Fruit fly (Drosophila melanogaster) whole organism, embryonic: Measurements from ENCODE around the gene MED14.

Source experiments
- Abd-B ChIP-seq: fragments of 200-800 bp; sonication (Bioruptor generic); optimal IDR thresholded peaks from 2 replicates; lab custom pipeline; 2018; ENCODE audit warnings: missing biosample characterization, mild to moderate bottlenecking, missing genetic modification characterization, moderate library complexity
- Antp ChIP-seq: fragments of 200-800 bp; sonication (Bioruptor generic); optimal IDR thresholded peaks from 3 replicates; lab custom pipeline; 2016; ENCODE audit warnings: missing biosample characterization, missing genetic modification characterization
- BEAF-32 ChIP-seq: fragments of 200-800 bp; sonication (Bioruptor generic); optimal IDR thresholded peaks from 3 replicates; lab custom pipeline; 2017; ENCODE audit warnings: missing biosample characterization, missing genetic modification characterization, mild to moderate bottlenecking, moderate library complexity, missing genetic modification reagents
- CG10147 ChIP-seq: fragments of 200-800 bp; sonication (Bioruptor generic); optimal IDR thresholded peaks from 2 replicates; lab custom pipeline; 2019; ENCODE audit warnings: missing biosample characterization, mild to moderate bottlenecking, missing genetic modification characterization, moderate library complexity
- CG11695 ChIP-seq: fragments of 200-800 bp; sonication (Bioruptor generic); IDR thresholded peaks from 3 replicates; pipeline ENCODE4 v1.3.6; 2022; ENCODE audit warnings: missing biosample characterization, missing genetic modification characterization
- CG11723 ChIP-seq: fragments of 200-800 bp; sonication (Bioruptor generic); optimal IDR thresholded peaks from 2 replicates; lab custom pipeline; 2017; ENCODE audit warnings: missing biosample characterization, mild to moderate bottlenecking, missing genetic modification characterization
- CG12391 ChIP-seq: fragments of 200-800 bp; sonication (Bioruptor generic); optimal IDR thresholded peaks from 3 replicates; lab custom pipeline; 2018; ENCODE audit warnings: missing biosample characterization, mild to moderate bottlenecking, missing genetic modification characterization, moderate library complexity
- CG15011 ChIP-seq: fragments of 200-800 bp; sonication (Bioruptor generic); optimal IDR thresholded peaks from 3 replicates; lab custom pipeline; 2018; ENCODE audit warnings: missing biosample characterization, mild to moderate bottlenecking, missing genetic modification characterization
- CG1603 ChIP-seq: fragments of 200-800 bp; sonication (Bioruptor generic); optimal IDR thresholded peaks from 2 replicates; lab custom pipeline; 2019; ENCODE audit warnings: missing biosample characterization, mild to moderate bottlenecking, missing genetic modification characterization, moderate library complexity
- CG16813 ChIP-seq: fragments of 200-800 bp; sonication (Bioruptor generic); IDR thresholded peaks from 3 replicates; pipeline ENCODE4 v1.3.6; 2022; ENCODE audit warnings: missing biosample characterization, missing genetic modification characterization; ENCODE audit not compliant: partially characterized antibody
- CG17568 ChIP-seq: fragments of 200-800 bp; sonication (Bioruptor generic); optimal IDR thresholded peaks from 2 replicates; lab custom pipeline; 2018; ENCODE audit warnings: missing biosample characterization, mild to moderate bottlenecking, missing genetic modification characterization, moderate library complexity
- CG18764 ChIP-seq: fragments of 200-800 bp; sonication (Bioruptor generic); optimal IDR thresholded peaks from 3 replicates; lab custom pipeline; 2016; ENCODE audit warnings: missing biosample characterization, missing genetic modification characterization
- CG31224 ChIP-seq: fragments of 200-800 bp; sonication (Bioruptor generic); IDR thresholded peaks from 2 replicates; pipeline ENCODE4 v1.3.6; 2022; ENCODE audit warnings: missing biosample characterization, missing genetic modification characterization
- CG34422 ChIP-seq: fragments of 200-800 bp; sonication (Bioruptor generic); IDR thresholded peaks from 3 replicates; pipeline ENCODE4 v1.3.6; 2022; ENCODE audit warnings: missing biosample characterization, missing genetic modification characterization
- CG3838 ChIP-seq: fragments of 200-800 bp; sonication (Bioruptor generic); optimal IDR thresholded peaks from 3 replicates; lab custom pipeline; 2016; ENCODE audit warnings: missing biosample characterization, missing genetic modification characterization
- CG3995 ChIP-seq: fragments of 200-800 bp; sonication (Bioruptor generic); optimal IDR thresholded peaks from 3 replicates; lab custom pipeline; 2016; ENCODE audit warnings: missing biosample characterization, missing genetic modification characterization
- CG6272 ChIP-seq: fragments of 200-800 bp; sonication (Bioruptor generic); IDR thresholded peaks from 2 replicates; pipeline ENCODE4 v1.3.6; 2022; ENCODE audit warnings: missing biosample characterization, missing genetic modification characterization
- CG7786 ChIP-seq: fragments of 200-800 bp; sonication (Bioruptor generic); optimal IDR thresholded peaks from 2 replicates; lab custom pipeline; 2016; ENCODE audit warnings: missing biosample characterization, missing genetic modification characterization
- CG9609 ChIP-seq: fragments of 200-800 bp; sonication (Bioruptor generic); optimal IDR thresholded peaks from 3 replicates; lab custom pipeline; 2016; ENCODE audit warnings: missing biosample characterization, missing genetic modification characterization
- CG9932 ChIP-seq: fragments of 200-800 bp; sonication (Bioruptor generic); IDR thresholded peaks from 2 replicates; pipeline ENCODE4 v1.3.6; 2022; ENCODE audit warnings: missing biosample characterization, missing genetic modification characterization
- Dbx ChIP-seq: fragments of 200-800 bp; sonication (Bioruptor generic); IDR thresholded peaks from 3 replicates; pipeline ENCODE4 v1.3.6; 2022; ENCODE audit warnings: missing biosample characterization, missing genetic modification characterization
- H2.0 ChIP-seq: fragments of 200-800 bp; sonication (Bioruptor generic); IDR thresholded peaks from 2 replicates; pipeline ENCODE4 v1.3.6; 2022; ENCODE audit warnings: missing biosample characterization, missing genetic modification characterization
- Hey ChIP-seq: fragments of 200-800 bp; sonication (Bioruptor generic); optimal IDR thresholded peaks from 3 replicates; lab custom pipeline; 2018; ENCODE audit warnings: missing biosample characterization, mild to moderate bottlenecking, missing genetic modification characterization
- Hr39 ChIP-seq: fragments of >200 bp; optimal IDR thresholded peaks from 2 replicates; lab custom pipeline; 2017
- Lhr ChIP-seq: fragments of 200-800 bp; sonication (Bioruptor generic); optimal IDR thresholded peaks from 3 replicates; lab custom pipeline; 2017; ENCODE audit warnings: mild to moderate bottlenecking, missing biosample characterization, missing genetic modification reagents, missing genetic modification characterization
- Ptx1 ChIP-seq: fragments of 200-800 bp; sonication (Bioruptor generic); IDR thresholded peaks from 2 replicates; pipeline ENCODE4 v1.3.6; 2022; ENCODE audit warnings: missing biosample characterization, missing genetic modification characterization
- Rx ChIP-seq: fragments of 200-800 bp; sonication (Bioruptor generic); IDR thresholded peaks from 2 replicates; pipeline ENCODE4 v1.3.6; 2022; ENCODE audit warnings: missing biosample characterization, missing genetic modification characterization
- Six4 ChIP-seq: fragments of 200-800 bp; sonication (Bioruptor generic); optimal IDR thresholded peaks from 2 replicates; lab custom pipeline; 2016; ENCODE audit warnings: missing biosample characterization, missing genetic modification characterization
- Sry-β ChIP-seq: fragments of 200-800 bp; sonication (Bioruptor generic); optimal IDR thresholded peaks from 2 replicates; lab custom pipeline; 2018; ENCODE audit warnings: missing biosample characterization, mild to moderate bottlenecking, missing genetic modification characterization, moderate library complexity
- Ssrp ChIP-seq: fragments of 200-800 bp; sonication (Bioruptor generic); optimal IDR thresholded peaks from 2 replicates; lab custom pipeline; 2018; ENCODE audit warnings: missing biosample characterization, mild to moderate bottlenecking, missing genetic modification characterization, moderate library complexity
- ab ChIP-seq: fragments of 200-800 bp; sonication (Bioruptor generic); optimal IDR thresholded peaks from 2 replicates; lab custom pipeline; 2016; ENCODE audit warnings: missing biosample characterization, missing genetic modification characterization
- bbx ChIP-seq: fragments of 200-800 bp; sonication (Bioruptor generic); IDR thresholded peaks from 2 replicates; pipeline ENCODE4 v1.3.6; 2022; ENCODE audit warnings: missing biosample characterization, missing genetic modification characterization; ENCODE audit not compliant: partially characterized antibody
- chif ChIP-seq, 2 experiments: fragments of 200-800 bp; sonication (Bioruptor generic); optimal IDR thresholded peaks; 3 replicates each; lab custom pipeline; 2016; ENCODE audit warnings: missing biosample characterization in 2 of 2, missing genetic modification characterization in 2 of 2
- dmrt11E ChIP-seq: fragments of 200-800 bp; sonication (Bioruptor generic); optimal IDR thresholded peaks from 3 replicates; lab custom pipeline; 2018; ENCODE audit warnings: missing biosample characterization, mild to moderate bottlenecking, missing genetic modification characterization, moderate library complexity
- dysf ChIP-seq: fragments of 200-800 bp; sonication (Bioruptor generic); IDR thresholded peaks from 3 replicates; pipeline ENCODE4 v1.3.6; 2022; ENCODE audit warnings: missing biosample characterization, missing genetic modification characterization
- exex ChIP-seq: fragments of 200-800 bp; sonication (Bioruptor generic); optimal IDR thresholded peaks from 4 replicates; lab custom pipeline; 2018; ENCODE audit warnings: missing biosample characterization, mild to moderate bottlenecking, missing genetic modification characterization, moderate library complexity
- fd102C ChIP-seq: fragments of 200-800 bp; sonication (Bioruptor generic); optimal IDR thresholded peaks from 2 replicates; lab custom pipeline; 2018; ENCODE audit warnings: missing biosample characterization, mild to moderate bottlenecking, missing genetic modification characterization, moderate library complexity
- grau ChIP-seq: fragments of 200-800 bp; optimal IDR thresholded peaks from 3 replicates; lab custom pipeline; 2019; ENCODE audit warnings: missing biosample characterization, mild to moderate bottlenecking, missing genetic modification characterization, moderate library complexity
- inv ChIP-seq: fragments of 200-800 bp; sonication (Bioruptor generic); IDR thresholded peaks from 2 replicates; pipeline ENCODE4 v1.3.6; 2022; ENCODE audit warnings: missing biosample characterization, missing genetic modification characterization; ENCODE audit not compliant: partially characterized antibody
- ken ChIP-seq: fragments of 200-800 bp; sonication (Bioruptor generic); IDR thresholded peaks from 3 replicates; pipeline ENCODE4 v1.3.6; 2022; ENCODE audit warnings: missing biosample characterization, missing genetic modification characterization
- nau ChIP-seq: fragments of 200-800 bp; sonication (Bioruptor generic); optimal IDR thresholded peaks from 3 replicates; lab custom pipeline; 2017; ENCODE audit warnings: missing biosample characterization, mild to moderate bottlenecking, missing genetic modification characterization, missing genetic modification reagents
- rib ChIP-seq: fragments of 200-800 bp; sonication (Bioruptor generic); IDR thresholded peaks from 2 replicates; pipeline ENCODE4 v1.3.6; 2022; ENCODE audit warnings: missing biosample characterization, missing genetic modification characterization
- sisA ChIP-seq: fragments of 200-800 bp; sonication (Bioruptor generic); IDR thresholded peaks from 2 replicates; pipeline ENCODE4 v1.3.6; 2022; ENCODE audit warnings: missing biosample characterization, missing genetic modification characterization
- stc ChIP-seq: fragments of 200-800 bp; sonication (Bioruptor generic); IDR thresholded peaks from 2 replicates; pipeline ENCODE4 v1.3.6; 2022; ENCODE audit warnings: missing biosample characterization, missing genetic modification characterization
- tap ChIP-seq: fragments of 200-800 bp; optimal IDR thresholded peaks from 3 replicates; lab custom pipeline; 2019; ENCODE audit warnings: missing biosample characterization, mild to moderate bottlenecking, missing genetic modification characterization, moderate library complexity
- trh ChIP-seq: fragments of 200-800 bp; sonication (Bioruptor generic); optimal IDR thresholded peaks from 2 replicates; lab custom pipeline; 2016; ENCODE audit warnings: missing biosample characterization, missing genetic modification characterization
- unc-4 ChIP-seq: fragments of 200-800 bp; sonication (Bioruptor generic); IDR thresholded peaks from 2 replicates; pipeline ENCODE4 v1.3.6; 2022; ENCODE audit warnings: missing biosample characterization, missing genetic modification characterization; ENCODE audit not compliant: partially characterized antibody
- z ChIP-seq: fragments of 200-800 bp; sonication (Bioruptor generic); IDR thresholded peaks from 3 replicates; pipeline ENCODE4 v1.3.6; 2022; ENCODE audit warnings: missing biosample characterization, missing genetic modification characterization
- zen ChIP-seq: fragments of 200-800 bp; sonication (Bioruptor generic); optimal IDR thresholded peaks from 3 replicates; lab custom pipeline; 2018; ENCODE audit warnings: missing biosample characterization, mild to moderate bottlenecking, missing genetic modification characterization, moderate library complexity

MED14 gene

dm6 chr3L:627819-628601 lies 35.0 kb downstream of the MED14 start (continued):
- TF ChIP-seq CG1603 (tag; lab: Kevin White, UChicago) = peak; percentile 51
- TF ChIP-seq Ptx1 (GFP tag; lab: Robert Waterston, UW) = peak; percentile 59; the same call in 1 of the 2 replicates
- TF ChIP-seq Hr39 (lab: Kevin White, UChicago) = no peak
- TF ChIP-seq CG3995 (GFP tag; lab: Kevin White, UChicago) = no peak
- peak; percentile 72 for TF ChIP-seq Dbx (GFP tag; lab: Robert Waterston, UW)
- TF ChIP-seq exex (tag; lab: Kevin White, UChicago) = peak; percentile 86
- TF ChIP-seq ken = peak; percentile 40; the same call in 1 of the 3 replicates
- TF ChIP-seq CG10147 (GFP tag; lab: Kevin White, UChicago) = peak; percentile 14
- TF ChIP-seq CG15011 (GFP tag; lab: Kevin White, UChicago) = no peak
- peak; percentile 47; the same call in 1 of the 2 replicates for TF ChIP-seq Rx (GFP tag; lab: Robert Waterston, UW)
- TF ChIP-seq CG34422 (GFP tag; lab: Robert Waterston, UW) = peak; percentile 57; the same call in 2 of the 3 replicates
- no peak for TF ChIP-seq Six4 (GFP tag; lab: Kevin White, UChicago)
- TF ChIP-seq Hey (tag; lab: Kevin White, UChicago) = peak; percentile 24
- TF ChIP-seq nau (GFP tag; lab: Kevin White, UChicago) = peak; percentile 56
- no peak for TF ChIP-seq unc-4 (GFP tag; lab: Robert Waterston, UW)
- TF ChIP-seq CG11723 (GFP tag; lab: Kevin White, UChicago) = no peak
- no peak for TF ChIP-seq z (GFP tag; lab: Robert Waterston, UW)
- TF ChIP-seq dmrt11E (tag; lab: Kevin White, UChicago) = peak; percentile 43
- TF ChIP-seq H2.0 (GFP tag; lab: Robert Waterston, UW) = 0 out of 2 replicates have a peak, but pooled peaks have one; percentile 40
- TF ChIP-seq CG9932 = peak; percentile 69
- peak; percentile 50 for TF ChIP-seq Antp (GFP tag; lab: Kevin White, UChicago)
- TF ChIP-seq CG3838 (GFP tag; lab: Kevin White, UChicago) = peak; percentile 79
- peak; percentile 64 for TF ChIP-seq CG7786 (GFP tag; lab: Kevin White, UChicago)
- no peak for TF ChIP-seq Sry-β (GFP tag; lab: Kevin White, UChicago)
- TF ChIP-seq grau (tag; lab: Kevin White, UChicago) = peak; percentile 31
- TF ChIP-seq Lhr (GFP tag; lab: Kevin White, UChicago) = no peak
- TF ChIP-seq CG18764 (GFP tag; lab: Kevin White, UChicago) = peak; percentile 7
- peak; percentile 38; the same call in 1 of the 2 replicates for TF ChIP-seq inv (GFP tag; lab: Robert Waterston, UW)
- TF ChIP-seq CG17568 = no peak
- peak; percentile 17 for TF ChIP-seq Ssrp
- peak; percentile 67 for TF ChIP-seq ab (GFP tag; lab: Kevin White, UChicago)
- peak; percentile 21 for TF ChIP-seq CG9609 (GFP tag; lab: Kevin White, UChicago)
- TF ChIP-seq CG6272 (GFP tag; lab: Robert Waterston, UW) = peak; percentile 68
- TF ChIP-seq tap (tag; lab: Kevin White, UChicago) = peak; percentile 19
- TF ChIP-seq CG16813 (GFP tag; lab: Robert Waterston, UW) = no peak
- no peak for TF ChIP-seq fd102C (GFP tag; lab: Kevin White, UChicago)
- TF ChIP-seq CG31224 = peak; percentile 59
- peak; percentile 52 for TF ChIP-seq bbx
- no peak for TF ChIP-seq trh (GFP tag; lab: Kevin White, UChicago)
- peak in 1 of 2 experiments; percentile 11 for TF ChIP-seq chif (GFP tag; optimal IDR thresholded peaks at IDR 0.05; lab: Kevin White, UChicago)
- peak; percentile 58 for TF ChIP-seq sisA (GFP tag; lab: Robert Waterston, UW)
- no peak for TF ChIP-seq CG11695 (GFP tag; lab: Robert Waterston, UW)
- peak; percentile 82; the same call in 1 of the 2 replicates for TF ChIP-seq rib
- TF ChIP-seq zen (tag; lab: Kevin White, UChicago) = no peak
- peak; percentile 14 for TF ChIP-seq Abd-B (GFP tag; lab: Kevin White, UChicago)
- no peak for TF ChIP-seq stc (GFP tag; lab: Robert Waterston, UW)
- TF ChIP-seq CG12391 (tag; lab: Kevin White, UChicago) = peak; percentile 0
- TF ChIP-seq dysf (GFP tag; lab: Robert Waterston, UW) = peak; percentile 49; the same call in 2 of the 3 replicates
- TF ChIP-seq BEAF-32 (GFP tag; lab: Kevin White, UChicago) = no peak
